Fruit fly (Drosophila melanogaster) whole organism, embryonic: Measurements from ENCODE around the gene raw.
A peak's percentile ranks its signal among the peaks of the same experiment; 100 is the strongest.

Experiments
- ATbp ChIP-seq: fragments of 200-800 bp; sonication (Bioruptor generic); optimal IDR thresholded peaks from 2 replicates; lab custom pipeline; 2017; ENCODE audit warnings: missing biosample characterization, mild to moderate bottlenecking, missing genetic modification characterization, missing genetic modification reagents
- CG10267 ChIP-seq: fragments of 200-800 bp; sonication (Bioruptor generic); optimal IDR thresholded peaks from 2 replicates; lab custom pipeline; 2018; ENCODE audit warnings: missing biosample characterization, mild to moderate bottlenecking, missing genetic modification characterization, moderate library complexity
- CG10654 ChIP-seq: fragments of 200-800 bp; sonication (Bioruptor generic); optimal IDR thresholded peaks from 2 replicates; lab custom pipeline; 2016; ENCODE audit warnings: missing biosample characterization, missing genetic modification characterization
- CG11696 ChIP-seq: fragments of 200-800 bp; sonication (Bioruptor generic); IDR thresholded peaks from 2 replicates; pipeline ENCODE4 v1.3.6; 2022; ENCODE audit warnings: missing biosample characterization, missing genetic modification characterization
- CG12391 ChIP-seq: fragments of 200-800 bp; sonication (Bioruptor generic); optimal IDR thresholded peaks from 3 replicates; lab custom pipeline; 2018; ENCODE audit warnings: missing biosample characterization, mild to moderate bottlenecking, missing genetic modification characterization, moderate library complexity
- CG12942 ChIP-seq: fragments of 200-800 bp; sonication (Bioruptor generic); optimal IDR thresholded peaks from 3 replicates; lab custom pipeline; 2016; ENCODE audit warnings: missing biosample characterization, missing genetic modification characterization
- CG13424 ChIP-seq: fragments of 200-800 bp; sonication (Bioruptor generic); optimal IDR thresholded peaks from 2 replicates; lab custom pipeline; 2019; ENCODE audit warnings: missing biosample characterization, mild to moderate bottlenecking, missing genetic modification characterization, moderate library complexity
- CG15269 ChIP-seq: fragments of 200-800 bp; sonication (Bioruptor generic); optimal IDR thresholded peaks from 2 replicates; lab custom pipeline; 2018; ENCODE audit warnings: missing biosample characterization, mild to moderate bottlenecking, missing genetic modification characterization, moderate library complexity
- CG15601 ChIP-seq: fragments of 200-800 bp; sonication (Bioruptor generic); optimal IDR thresholded peaks from 3 replicates; lab custom pipeline; 2019; ENCODE audit warnings: missing biosample characterization, mild to moderate bottlenecking, missing genetic modification characterization, moderate library complexity
- CG1647 ChIP-seq: fragments of 200-800 bp; sonication (Bioruptor generic); optimal IDR thresholded peaks from 3 replicates; lab custom pipeline; 2016; ENCODE audit warnings: missing biosample characterization, missing genetic modification characterization
- CG17359 ChIP-seq: fragments of 200-800 bp; sonication (Bioruptor generic); optimal IDR thresholded peaks from 3 replicates; lab custom pipeline; 2018; ENCODE audit warnings: missing biosample characterization, mild to moderate bottlenecking, missing genetic modification characterization, moderate library complexity
- CG17612 ChIP-seq: fragments of 200-800 bp; sonication (Bioruptor generic); IDR thresholded peaks from 2 replicates; pipeline ENCODE4 v1.3.6; 2022; ENCODE audit warnings: missing biosample characterization, missing genetic modification characterization
- CG18476 ChIP-seq: fragments of 200-800 bp; sonication (Bioruptor generic); optimal IDR thresholded peaks from 2 replicates; lab custom pipeline; 2016; ENCODE audit warnings: missing biosample characterization, mild to moderate bottlenecking, missing genetic modification characterization
- CG18599 ChIP-seq: fragments of 200-800 bp; sonication (Bioruptor generic); optimal IDR thresholded peaks from 3 replicates; lab custom pipeline; 2017; ENCODE audit warnings: missing biosample characterization, missing genetic modification characterization, mild to moderate bottlenecking, moderate library complexity, missing genetic modification reagents
- CG2678 ChIP-seq: fragments of 200-800 bp; sonication (Bioruptor generic); optimal IDR thresholded peaks from 3 replicates; lab custom pipeline; 2019; ENCODE audit warnings: missing biosample characterization, mild to moderate bottlenecking, missing genetic modification characterization, moderate library complexity
- CG3163 ChIP-seq: fragments of 200-800 bp; sonication (Bioruptor generic); optimal IDR thresholded peaks from 3 replicates; lab custom pipeline; 2016; ENCODE audit warnings: missing biosample characterization, missing genetic modification characterization
- CG34376 ChIP-seq: fragments of 200-800 bp; sonication (Bioruptor generic); optimal IDR thresholded peaks from 2 replicates; lab custom pipeline; 2018; ENCODE audit warnings: missing biosample characterization, mild to moderate bottlenecking, missing genetic modification characterization
- CG4360 ChIP-seq: fragments of 200-800 bp; sonication (Bioruptor generic); IDR thresholded peaks from 2 replicates; pipeline ENCODE4 v1.3.6; 2022; ENCODE audit warnings: missing biosample characterization, missing genetic modification characterization
- CG5180 ChIP-seq: fragments of 200-800 bp; sonication (Bioruptor generic); optimal IDR thresholded peaks from 3 replicates; lab custom pipeline; 2017; ENCODE audit warnings: missing biosample characterization, missing genetic modification characterization, mild to moderate bottlenecking, moderate library complexity, missing genetic modification reagents
- CG6272 ChIP-seq: fragments of 200-800 bp; sonication (Bioruptor generic); IDR thresholded peaks from 2 replicates; pipeline ENCODE4 v1.3.6; 2022; ENCODE audit warnings: missing biosample characterization, missing genetic modification characterization
- CrebB ChIP-seq: fragments of 200-800 bp; sonication (Bioruptor generic); optimal IDR thresholded peaks from 3 replicates; lab custom pipeline; 2018; ENCODE audit warnings: missing biosample characterization, mild to moderate bottlenecking, missing genetic modification characterization
- Dbx ChIP-seq: fragments of 200-800 bp; sonication (Bioruptor generic); IDR thresholded peaks from 3 replicates; pipeline ENCODE4 v1.3.6; 2022; ENCODE audit warnings: missing biosample characterization, missing genetic modification characterization
- Doc3 ChIP-seq: fragments of 200-800 bp; sonication (Bioruptor generic); IDR thresholded peaks from 3 replicates; pipeline ENCODE4 v1.3.6; 2022; ENCODE audit warnings: missing biosample characterization, missing genetic modification characterization; ENCODE audit not compliant: partially characterized antibody
- Fer3 ChIP-seq: fragments of 200-800 bp; sonication (Bioruptor generic); optimal IDR thresholded peaks from 2 replicates; lab custom pipeline; 2018; ENCODE audit warnings: missing biosample characterization, mild to moderate bottlenecking, missing genetic modification characterization, moderate library complexity
- Nf-YB ChIP-seq: fragments of 200-800 bp; sonication (Bioruptor generic); optimal IDR thresholded peaks from 3 replicates; lab custom pipeline; 2019; ENCODE audit warnings: missing biosample characterization, mild to moderate bottlenecking, missing genetic modification characterization, moderate library complexity
- Nf-YC ChIP-seq: fragments of 200-800 bp; optimal IDR thresholded peaks from 3 replicates; lab custom pipeline; 2019; ENCODE audit warnings: missing biosample characterization, mild to moderate bottlenecking, missing genetic modification characterization, moderate library complexity
- Oaz ChIP-seq: fragments of 200-800 bp; sonication (Bioruptor generic); IDR thresholded peaks from 2 replicates; pipeline ENCODE4 v1.3.6; 2022; ENCODE audit warnings: missing biosample characterization, missing genetic modification characterization
- Stat92E ChIP-seq, 3 experiments: fragments of >200 bp in 2 of 3; fragments of 200-800 bp in 1 of 3; sonication (Bioruptor generic) in 1 of 3; optimal IDR thresholded peaks; 2 replicates each; lab custom pipeline; 2017 to 2019; ENCODE audit warnings: missing biosample characterization in 3 of 3, missing genetic modification characterization in 3 of 3, mild to moderate bottlenecking in 1 of 3, moderate library complexity in 1 of 3
- amos ChIP-seq: fragments of 200-800 bp; sonication (Bioruptor generic); IDR thresholded peaks from 2 replicates; pipeline ENCODE4 v1.3.6; 2022; ENCODE audit warnings: missing biosample characterization, missing genetic modification characterization; ENCODE audit not compliant: partially characterized antibody
- bigmax ChIP-seq: fragments of 200-800 bp; sonication (Bioruptor generic); optimal IDR thresholded peaks from 2 replicates; lab custom pipeline; 2018; ENCODE audit warnings: missing biosample characterization, mild to moderate bottlenecking, missing genetic modification characterization
- ci ChIP-seq: fragments of 200-800 bp; sonication (Bioruptor generic); IDR thresholded peaks from 3 replicates; pipeline ENCODE4 v1.3.6; 2022; ENCODE audit warnings: missing biosample characterization, missing genetic modification characterization
- cwo ChIP-seq: fragments of 200-800 bp; sonication (Bioruptor generic); optimal IDR thresholded peaks from 3 replicates; lab custom pipeline; 2017; ENCODE audit warnings: missing biosample characterization, missing genetic modification characterization, mild to moderate bottlenecking, moderate library complexity, missing genetic modification reagents
- dpn ChIP-seq, 2 experiments: fragments of 200-800 bp; sonication (Bioruptor generic); optimal IDR thresholded peaks; 3 replicates each; lab custom pipeline; 2016; ENCODE audit warnings: missing biosample characterization in 2 of 2, missing genetic modification characterization in 2 of 2
- fd3F ChIP-seq: fragments of 200-800 bp; sonication (Bioruptor generic); optimal IDR thresholded peaks from 2 replicates; lab custom pipeline; 2018; ENCODE audit warnings: missing biosample characterization, mild to moderate bottlenecking, missing genetic modification characterization, moderate library complexity
- gro ChIP-seq: fragments of 200-800 bp; sonication (Bioruptor generic); optimal IDR thresholded peaks from 2 replicates; lab custom pipeline; 2016; ENCODE audit warnings: missing biosample characterization, missing genetic modification characterization
- gt ChIP-seq: fragments of 200-800 bp; sonication (Bioruptor generic); IDR thresholded peaks from 2 replicates; pipeline ENCODE4 v1.3.6; 2022; ENCODE audit warnings: missing biosample characterization, missing genetic modification characterization
- hkb ChIP-seq, 2 experiments: fragments of 200-800 bp in 1 of 2; fragments of >200 bp in 1 of 2; sonication (Bioruptor generic) in 1 of 2; IDR thresholded peaks in 1 of 2; optimal IDR thresholded peaks in 1 of 2; 2 replicates each; pipeline versions ENCODE4 v1.3.6 to Lab custom; 2017 to 2022; ENCODE audit warnings: missing biosample characterization in 1 of 2, missing genetic modification characterization in 1 of 2
- luna ChIP-seq: fragments of 200-800 bp; sonication (Bioruptor generic); optimal IDR thresholded peaks from 2 replicates; lab custom pipeline; 2016; ENCODE audit warnings: missing biosample characterization, missing genetic modification characterization
- psq ChIP-seq: fragments of 200-800 bp; sonication (Bioruptor generic); optimal IDR thresholded peaks from 2 replicates; lab custom pipeline; 2017; ENCODE audit warnings: missing biosample characterization, missing genetic modification characterization
- rib ChIP-seq: fragments of 200-800 bp; sonication (Bioruptor generic); IDR thresholded peaks from 2 replicates; pipeline ENCODE4 v1.3.6; 2022; ENCODE audit warnings: missing biosample characterization, missing genetic modification characterization
- ro ChIP-seq: fragments of 200-800 bp; sonication (Bioruptor generic); IDR thresholded peaks from 2 replicates; pipeline ENCODE4 v1.3.6; 2022; ENCODE audit warnings: missing biosample characterization, missing genetic modification characterization
- row ChIP-seq: fragments of 200-800 bp; sonication (Bioruptor generic); IDR thresholded peaks from 3 replicates; pipeline ENCODE4 v1.3.6; 2022; ENCODE audit warnings: missing biosample characterization, missing genetic modification characterization
- salm ChIP-seq: fragments of 200-800 bp; sonication (Bioruptor generic); optimal IDR thresholded peaks from 2 replicates; lab custom pipeline; 2018; ENCODE audit warnings: missing biosample characterization, mild to moderate bottlenecking, missing genetic modification characterization
- sc ChIP-seq, 3 experiments: fragments of >200 bp in 2 of 3; fragments of 200-800 bp in 1 of 3; sonication (Bioruptor generic) in 1 of 3; optimal IDR thresholded peaks; 2 replicates in 2 of 3; 3 replicates in 1 of 3; lab custom pipeline; 2017; ENCODE audit warnings: mild to moderate bottlenecking in 1 of 3, missing biosample characterization in 1 of 3, missing genetic modification characterization in 1 of 3, missing genetic modification reagents in 1 of 3
- sens-2 ChIP-seq: fragments of 200-800 bp; sonication (Bioruptor generic); IDR thresholded peaks from 2 replicates; pipeline ENCODE4 v1.3.6; 2022; ENCODE audit warnings: missing biosample characterization, missing genetic modification characterization
- slou ChIP-seq: fragments of 200-800 bp; sonication (Bioruptor generic); optimal IDR thresholded peaks from 3 replicates; lab custom pipeline; 2016; ENCODE audit warnings: missing biosample characterization, missing genetic modification characterization
- tio ChIP-seq: fragments of 200-800 bp; sonication (Bioruptor generic); optimal IDR thresholded peaks from 2 replicates; lab custom pipeline; 2017; ENCODE audit warnings: missing biosample characterization, missing genetic modification characterization, inconsistent platforms
- ttk ChIP-seq: fragments of 200-800 bp; sonication (Bioruptor generic); IDR thresholded peaks from 2 replicates; pipeline ENCODE4 v2.1.2; 2022; ENCODE audit warnings: missing biosample characterization, missing genetic modification characterization
- zen2 ChIP-seq: fragments of 200-800 bp; sonication (Bioruptor generic); IDR thresholded peaks from 3 replicates; pipeline ENCODE4 v1.3.6; 2022; ENCODE audit warnings: missing biosample characterization, missing genetic modification characterization; ENCODE audit not compliant: partially characterized antibody

Gene raw

dm6 chr2L:8699895-8700314 is 40.6 kb downstream of the raw start (continued):
- TF ChIP-seq Fer3 (tag; lab: Kevin White, UChicago) (peak; percentile 55), Nf-YC (tag; lab: Kevin White, UChicago) (peak; percentile 51), CG15601 (tag; lab: Kevin White, UChicago) (peak; percentile 73), fd3F (GFP tag; lab: Kevin White, UChicago) (peak; percentile 29), ro (no peak), CG18476 (GFP tag; lab: Kevin White, UChicago) (no peak), ci (GFP tag; lab: Robert Waterston, UW) (peak; percentile 79), CG10267 (tag; lab: Kevin White, UChicago) (no peak), amos (GFP tag; lab: Robert Waterston, UW) (no peak), Nf-YB (GFP tag; lab: Kevin White, UChicago) (peak; percentile 29), CG6272 (GFP tag; lab: Robert Waterston, UW) (no peak), Stat92E (GFP tag; optimal IDR thresholded peaks at IDR 0.05; lab: Kevin White, UChicago) (no peak), CG18599 (GFP tag; lab: Kevin White, UChicago) (peak; percentile 76), CG1647 (GFP tag; lab: Kevin White, UChicago) (no peak), Dbx (GFP tag; lab: Robert Waterston, UW) (no peak), gro (peak; percentile 21), sens-2 (GFP tag; lab: Robert Waterston, UW) (no peak), cwo (peak; percentile 52), zen2 (GFP tag; lab: Robert Waterston, UW) (no peak), dpn (GFP tag; optimal IDR thresholded peaks at IDR 0.05; lab: Kevin White, UChicago) (peak in 1 of 2 experiments; percentile 10), gt (GFP tag; lab: Robert Waterston, UW) (no peak), Doc3 (GFP tag; lab: Robert Waterston, UW) (no peak), CG4360 (GFP tag; lab: Robert Waterston, UW) (no peak), CrebB (peak; percentile 81), Oaz (no peak), CG5180 (GFP tag; lab: Kevin White, UChicago) (peak; percentile 51), CG13424 (peak; percentile 61), ttk (GFP tag; lab: Robert Waterston, UW) (no peak), row (GFP tag; lab: Robert Waterston, UW) (no peak), CG34376 (GFP tag; lab: Kevin White, UChicago) (peak; percentile 99), CG12942 (GFP tag; lab: Kevin White, UChicago) (no peak), salm (tag; lab: Kevin White, UChicago) (peak; percentile 81), hkb (optimal IDR thresholded peaks at IDR 0.05; lab: Kevin White, UChicago) (no peak), hkb (GFP tag; IDR thresholded peaks at IDR 0.05; lab: Robert Waterston, UW) (peak; percentile 64), CG2678 (peak; percentile 82), CG10654 (GFP tag; lab: Kevin White, UChicago) (no peak), CG3163 (GFP tag; lab: Kevin White, UChicago) (no peak), CG17612 (GFP tag; lab: Robert Waterston, UW) (no peak), psq (GFP tag; lab: Kevin White, UChicago) (no peak), slou (GFP tag; lab: Kevin White, UChicago) (no peak), tio (peak; percentile 13), rib (GFP tag; lab: Robert Waterston, UW) (peak; percentile 56; the same call in 1 of the 2 replicates), bigmax (GFP tag; lab: Kevin White, UChicago) (no peak), ATbp (GFP tag; lab: Kevin White, UChicago) (peak; percentile 85), CG12391 (tag; lab: Kevin White, UChicago) (peak; percentile 27), sc (optimal IDR thresholded peaks at IDR 0.05; lab: Kevin White, UChicago) (no peak), sc (GFP tag; optimal IDR thresholded peaks at IDR 0.05; lab: Kevin White, UChicago) (peak; percentile 6), CG15269 (tag; lab: Kevin White, UChicago) (peak; percentile 58), CG11696 (no peak), luna (GFP tag; lab: Kevin White, UChicago) (no peak), CG17359 (tag; lab: Kevin White, UChicago) (peak; percentile 65)
